Fruit fly (Drosophila melanogaster) whole organism, embryonic: ENCODE measurements around the gene CG14803.

Source experiments
- Asciz ChIP-seq: fragments of 200-800 bp; sonication (Bioruptor generic); optimal IDR thresholded peaks from 2 replicates; lab custom pipeline; 2017; ENCODE audit warnings: missing biosample characterization, mild to moderate bottlenecking, missing genetic modification characterization, missing genetic modification reagents
- Atf6 ChIP-seq: fragments of 200-800 bp; sonication (Bioruptor generic); IDR thresholded peaks from 2 replicates; pipeline ENCODE4 v1.3.6; 2022; ENCODE audit warnings: missing biosample characterization, missing genetic modification characterization
- Awh ChIP-seq: fragments of 200-800 bp; sonication (Bioruptor generic); IDR thresholded peaks from 2 replicates; pipeline ENCODE4, ENCODE4 v1.3.6; 2022; ENCODE audit warnings: missing biosample characterization, missing genetic modification characterization
- B-H1 ChIP-seq: fragments of 200-800 bp; sonication (Bioruptor generic); IDR thresholded peaks from 3 replicates; pipeline ENCODE4 v1.3.6; 2022; ENCODE audit warnings: missing biosample characterization, missing genetic modification characterization
- Bteb2 ChIP-seq: fragments of 200-800 bp; sonication (Bioruptor generic); optimal IDR thresholded peaks from 2 replicates; lab custom pipeline; 2016; ENCODE audit warnings: missing biosample characterization, missing genetic modification characterization
- CG10209 ChIP-seq: fragments of 200-800 bp; sonication (Bioruptor generic); optimal IDR thresholded peaks from 3 replicates; lab custom pipeline; 2017; ENCODE audit warnings: missing biosample characterization, mild to moderate bottlenecking, missing genetic modification characterization, missing genetic modification reagents
- CG10543 ChIP-seq: fragments of 200-800 bp; sonication (Bioruptor generic); optimal IDR thresholded peaks from 3 replicates; lab custom pipeline; 2017; ENCODE audit warnings: missing biosample characterization, mild to moderate bottlenecking, missing genetic modification characterization, moderate library complexity
- CG11695 ChIP-seq: fragments of 200-800 bp; sonication (Bioruptor generic); IDR thresholded peaks from 3 replicates; pipeline ENCODE4 v1.3.6; 2022; ENCODE audit warnings: missing biosample characterization, missing genetic modification characterization
- CG12744 ChIP-seq: fragments of 200-800 bp; sonication (Bioruptor generic); optimal IDR thresholded peaks from 2 replicates; lab custom pipeline; 2016; ENCODE audit warnings: missing biosample characterization, missing genetic modification characterization
- CG12769 ChIP-seq: fragments of 200-800 bp; sonication (Bioruptor generic); optimal IDR thresholded peaks from 2 replicates; lab custom pipeline; 2019; ENCODE audit warnings: missing biosample characterization, mild to moderate bottlenecking, missing genetic modification characterization, moderate library complexity
- CG13296 ChIP-seq: fragments of 200-800 bp; sonication (Bioruptor generic); optimal IDR thresholded peaks from 3 replicates; lab custom pipeline; 2018; ENCODE audit warnings: missing biosample characterization, mild to moderate bottlenecking, missing genetic modification characterization
- CG1647 ChIP-seq: fragments of 200-800 bp; sonication (Bioruptor generic); optimal IDR thresholded peaks from 3 replicates; lab custom pipeline; 2016; ENCODE audit warnings: missing biosample characterization, missing genetic modification characterization
- CG17328 ChIP-seq: fragments of 200-800 bp; sonication (Bioruptor generic); IDR thresholded peaks from 2 replicates; pipeline ENCODE4 v1.3.6; 2022; ENCODE audit warnings: missing biosample characterization, missing genetic modification characterization
- CG2120 ChIP-seq: fragments of 200-800 bp; sonication (Bioruptor generic); optimal IDR thresholded peaks from 3 replicates; lab custom pipeline; 2016; ENCODE audit warnings: missing biosample characterization, missing genetic modification characterization
- CG2199 ChIP-seq: fragments of 200-800 bp; sonication (Bioruptor generic); IDR thresholded peaks from 3 replicates; pipeline ENCODE4 v1.3.6; 2022; ENCODE audit warnings: missing biosample characterization, missing genetic modification characterization
- CG2875 ChIP-seq: fragments of 200-800 bp; sonication (Bioruptor generic); optimal IDR thresholded peaks from 2 replicates; lab custom pipeline; 2017; ENCODE audit warnings: missing biosample characterization, mild to moderate bottlenecking, missing genetic modification characterization, missing genetic modification reagents
- CG31441 ChIP-seq: fragments of 200-800 bp; sonication (Bioruptor generic); IDR thresholded peaks from 2 replicates; pipeline ENCODE4 v1.3.6; 2022; ENCODE audit warnings: missing biosample characterization, missing genetic modification characterization
- CG3281 ChIP-seq: fragments of 200-800 bp; sonication (Bioruptor generic); optimal IDR thresholded peaks from 3 replicates; lab custom pipeline; 2017; ENCODE audit warnings: missing biosample characterization, mild to moderate bottlenecking, missing genetic modification characterization
- CG3407 ChIP-seq: fragments of 200-800 bp; sonication (Bioruptor generic); optimal IDR thresholded peaks from 2 replicates; lab custom pipeline; 2018; ENCODE audit warnings: missing biosample characterization, mild to moderate bottlenecking, missing genetic modification characterization
- CG43689 ChIP-seq: fragments of 200-800 bp; sonication (Bioruptor generic); IDR thresholded peaks from 2 replicates; pipeline ENCODE4 v1.3.6; 2022; ENCODE audit warnings: missing biosample characterization, missing genetic modification characterization
- CG6765 ChIP-seq: fragments of 200-800 bp; sonication (Bioruptor generic); optimal IDR thresholded peaks from 3 replicates; lab custom pipeline; 2017; ENCODE audit warnings: missing biosample characterization, mild to moderate bottlenecking, missing genetic modification characterization
- CG6813 ChIP-seq: fragments of 200-800 bp; sonication (Bioruptor generic); optimal IDR thresholded peaks from 2 replicates; lab custom pipeline; 2017; ENCODE audit warnings: missing biosample characterization, missing genetic modification characterization, mild to moderate bottlenecking, moderate library complexity, missing genetic modification reagents
- CG7271 ChIP-seq: fragments of 200-800 bp; sonication (Bioruptor generic); optimal IDR thresholded peaks from 2 replicates; lab custom pipeline; 2018; ENCODE audit warnings: missing biosample characterization, mild to moderate bottlenecking, missing genetic modification characterization, moderate library complexity
- CG7372 ChIP-seq: fragments of 200-800 bp; sonication (Bioruptor generic); IDR thresholded peaks from 2 replicates; pipeline ENCODE4 v1.3.6; 2022; ENCODE audit warnings: missing biosample characterization, missing genetic modification characterization
- CG8089 ChIP-seq: fragments of 200-800 bp; sonication (Bioruptor generic); optimal IDR thresholded peaks from 3 replicates; lab custom pipeline; 2016; ENCODE audit warnings: missing biosample characterization, missing genetic modification characterization
- CG8924 ChIP-seq: fragments of 200-800 bp; optimal IDR thresholded peaks from 3 replicates; lab custom pipeline; 2019; ENCODE audit warnings: missing biosample characterization, mild to moderate bottlenecking, missing genetic modification characterization, moderate library complexity
- CG9727 ChIP-seq: fragments of 200-800 bp; sonication (Bioruptor generic); optimal IDR thresholded peaks from 3 replicates; lab custom pipeline; 2017; ENCODE audit warnings: missing biosample characterization, mild to moderate bottlenecking, missing genetic modification characterization
- CG9932 ChIP-seq: fragments of 200-800 bp; sonication (Bioruptor generic); IDR thresholded peaks from 2 replicates; pipeline ENCODE4 v1.3.6; 2022; ENCODE audit warnings: missing biosample characterization, missing genetic modification characterization
- ERR ChIP-seq: fragments of 200-800 bp; sonication (Bioruptor generic); optimal IDR thresholded peaks from 2 replicates; lab custom pipeline; 2016; ENCODE audit warnings: missing biosample characterization, missing genetic modification characterization
- Fer2 ChIP-seq: fragments of 200-800 bp; sonication (Bioruptor generic); optimal IDR thresholded peaks from 2 replicates; lab custom pipeline; 2018; ENCODE audit warnings: missing biosample characterization, mild to moderate bottlenecking, missing genetic modification characterization, moderate library complexity
- HLH4C ChIP-seq: fragments of 200-800 bp; sonication (Bioruptor generic); IDR thresholded peaks from 3 replicates; pipeline ENCODE4 v1.3.6; 2022; ENCODE audit warnings: missing biosample characterization, missing genetic modification characterization; ENCODE audit not compliant: partially characterized antibody
- Jarid2 ChIP-seq: fragments of 200-800 bp; sonication (Bioruptor generic); optimal IDR thresholded peaks from 3 replicates; lab custom pipeline; 2017; ENCODE audit warnings: mild to moderate bottlenecking, missing biosample characterization, missing genetic modification reagents, missing genetic modification characterization
- NFAT ChIP-seq: fragments of 200-800 bp; sonication (Bioruptor generic); IDR thresholded peaks from 2 replicates; pipeline ENCODE4 v1.3.6; 2022; ENCODE audit warnings: missing biosample characterization, missing genetic modification characterization
- Rfx ChIP-seq: fragments of 200-800 bp; sonication (Bioruptor generic); IDR thresholded peaks from 2 replicates; pipeline ENCODE4 v1.3.6; 2022; ENCODE audit warnings: missing biosample characterization, missing genetic modification characterization
- btn ChIP-seq: fragments of 200-800 bp; sonication (Bioruptor generic); optimal IDR thresholded peaks from 2 replicates; lab custom pipeline; 2016; ENCODE audit warnings: missing biosample characterization, missing genetic modification characterization
- cg ChIP-seq: fragments of 200-800 bp; sonication (Bioruptor generic); optimal IDR thresholded peaks from 3 replicates; lab custom pipeline; 2019; ENCODE audit warnings: missing biosample characterization, mild to moderate bottlenecking, missing genetic modification characterization, moderate library complexity
- dmrt11E ChIP-seq: fragments of 200-800 bp; sonication (Bioruptor generic); optimal IDR thresholded peaks from 3 replicates; lab custom pipeline; 2018; ENCODE audit warnings: missing biosample characterization, mild to moderate bottlenecking, missing genetic modification characterization, moderate library complexity
- fd102C ChIP-seq: fragments of 200-800 bp; sonication (Bioruptor generic); optimal IDR thresholded peaks from 2 replicates; lab custom pipeline; 2018; ENCODE audit warnings: missing biosample characterization, mild to moderate bottlenecking, missing genetic modification characterization, moderate library complexity
- gce ChIP-seq: fragments of 200-800 bp; sonication (Bioruptor generic); IDR thresholded peaks from 3 replicates; pipeline ENCODE4 v1.3.6; 2022; ENCODE audit warnings: missing biosample characterization, missing genetic modification characterization
- lov ChIP-seq, 2 experiments: fragments of 200-800 bp in 1 of 2; fragments of >200 bp in 1 of 2; sonication (Bioruptor generic) in 1 of 2; IDR thresholded peaks in 1 of 2; optimal IDR thresholded peaks in 1 of 2; 2 replicates in 1 of 2; 3 replicates in 1 of 2; pipeline versions ENCODE4 v1.3.6 to Lab custom; 2017 to 2022; ENCODE audit warnings: missing biosample characterization in 1 of 2, missing genetic modification characterization in 1 of 2
- maf-S ChIP-seq: fragments of 200-800 bp; sonication (Bioruptor generic); optimal IDR thresholded peaks from 2 replicates; lab custom pipeline; 2016; ENCODE audit warnings: missing biosample characterization, missing genetic modification characterization
- nau ChIP-seq: fragments of 200-800 bp; sonication (Bioruptor generic); optimal IDR thresholded peaks from 3 replicates; lab custom pipeline; 2017; ENCODE audit warnings: missing biosample characterization, mild to moderate bottlenecking, missing genetic modification characterization, missing genetic modification reagents
- schlank ChIP-seq: fragments of 200-800 bp; sonication (Bioruptor generic); optimal IDR thresholded peaks from 2 replicates; lab custom pipeline; 2018; ENCODE audit warnings: missing biosample characterization, mild to moderate bottlenecking, missing genetic modification characterization
- sob ChIP-seq: fragments of 200-800 bp; sonication (Bioruptor generic); IDR thresholded peaks from 2 replicates; pipeline ENCODE4 v1.3.6; 2022; ENCODE audit warnings: missing biosample characterization, missing genetic modification characterization
- tll ChIP-seq, 2 experiments: fragments of 200-800 bp in 1 of 2; fragments of >200 bp in 1 of 2; sonication (Bioruptor generic) in 1 of 2; optimal IDR thresholded peaks; 2 replicates each; lab custom pipeline; 2017 to 2019; ENCODE audit warnings: missing biosample characterization in 2 of 2, missing genetic modification characterization in 2 of 2, mild to moderate bottlenecking in 1 of 2, moderate library complexity in 1 of 2
- tup ChIP-seq: fragments of 200-800 bp; sonication (Bioruptor generic); optimal IDR thresholded peaks from 2 replicates; lab custom pipeline; 2016; ENCODE audit warnings: missing biosample characterization, mild to moderate bottlenecking, missing genetic modification characterization, moderate library complexity
- unpg ChIP-seq: fragments of 200-800 bp; sonication (Bioruptor generic); optimal IDR thresholded peaks from 3 replicates; lab custom pipeline; 2018; ENCODE audit warnings: missing biosample characterization, mild to moderate bottlenecking, missing genetic modification characterization, moderate library complexity
- vvl ChIP-seq: fragments of 200-800 bp; sonication (Bioruptor generic); IDR thresholded peaks from 2 replicates; pipeline ENCODE4 v1.3.6; 2022; ENCODE audit warnings: missing biosample characterization, missing genetic modification characterization
- z ChIP-seq: fragments of 200-800 bp; sonication (Bioruptor generic); IDR thresholded peaks from 3 replicates; pipeline ENCODE4 v1.3.6; 2022; ENCODE audit warnings: missing biosample characterization, missing genetic modification characterization

CG14803 gene

dm6 chrX:1845413-1845951 is 23.2 kb upstream of the CG14803 start (continued):
- TF ChIP-seq CG2875 (GFP tag; lab: Kevin White, UChicago) (peak; percentile 53), nau (peak; percentile 62), tup (GFP tag; lab: Kevin White, UChicago) (no peak), CG10209 (GFP tag; lab: Kevin White, UChicago) (peak; percentile 61), sob (GFP tag; lab: Robert Waterston, UW) (peak; percentile 46; the same call in 1 of the 2 replicates), CG9932 (GFP tag; lab: Robert Waterston, UW) (peak; percentile 35; the same call in 1 of the 2 replicates), Fer2 (peak; percentile 3), maf-S (GFP tag; lab: Kevin White, UChicago) (peak; percentile 41), CG31441 (GFP tag; lab: Robert Waterston, UW) (no peak), CG1647 (GFP tag; lab: Kevin White, UChicago) (no peak), vvl (GFP tag; lab: Robert Waterston, UW) (peak; percentile 35), gce (GFP tag; lab: Robert Waterston, UW) (no peak), z (GFP tag; lab: Robert Waterston, UW) (0 out of 3 replicates have a peak, but pooled peaks have one; percentile 21), HLH4C (GFP tag; lab: Robert Waterston, UW) (no peak), CG2199 (no peak), CG7271 (tag; lab: Kevin White, UChicago) (peak; percentile 30), CG12769 (tag; lab: Kevin White, UChicago) (peak; percentile 74), CG12744 (GFP tag; lab: Kevin White, UChicago) (peak; percentile 62), CG2120 (peak; percentile 78), CG6813 (peak; percentile 66), Jarid2 (GFP tag; lab: Kevin White, UChicago) (peak; percentile 16), CG3407 (GFP tag; lab: Kevin White, UChicago) (peak; percentile 42), CG8089 (peak; percentile 61), CG3281 (GFP tag; lab: Kevin White, UChicago) (peak; percentile 55), schlank (peak; percentile 72), unpg (GFP tag; lab: Kevin White, UChicago) (peak; percentile 32), Atf6 (GFP tag; lab: Robert Waterston, UW) (peak; percentile 41; the same call in 1 of the 2 replicates), B-H1 (peak; percentile 31; the same call in 1 of the 3 replicates), CG9727 (peak; percentile 53), CG11695 (GFP tag; lab: Robert Waterston, UW) (peak; percentile 65; the same call in 1 of the 3 replicates), CG8924 (no peak), CG13296 (GFP tag; lab: Kevin White, UChicago) (peak; percentile 65), ERR (peak; percentile 11), Bteb2 (GFP tag; lab: Kevin White, UChicago) (peak; percentile 22), CG6765 (peak; percentile 13), CG43689 (GFP tag; lab: Robert Waterston, UW) (peak; percentile 44; the same call in 1 of the 2 replicates), Rfx (GFP tag; lab: Robert Waterston, UW) (peak; percentile 72; the same call in 1 of the 2 replicates), CG7372 (GFP tag; lab: Robert Waterston, UW) (no peak), dmrt11E (tag; lab: Kevin White, UChicago) (peak; percentile 23), CG17328 (GFP tag; lab: Robert Waterston, UW) (peak; percentile 56; the same call in 1 of the 2 replicates), Awh (GFP tag; lab: Robert Waterston, UW) (peak; percentile 70), Asciz (GFP tag; lab: Kevin White, UChicago) (peak; percentile 55), NFAT (GFP tag; lab: Robert Waterston, UW) (0 out of 2 replicates have a peak, but pooled peaks have one; percentile 54), fd102C (GFP tag; lab: Kevin White, UChicago) (peak; percentile 58), btn (GFP tag; lab: Kevin White, UChicago) (peak; percentile 18), lov (optimal IDR thresholded peaks at IDR 0.05; lab: Kevin White, UChicago) (no peak), lov (GFP tag; IDR thresholded peaks at IDR 0.05; lab: Robert Waterston, UW) (no peak), CG10543 (GFP tag; lab: Kevin White, UChicago) (peak; percentile 80), tll (GFP tag; optimal IDR thresholded peaks at IDR 0.05; lab: Kevin White, UChicago) (no peak), cg (GFP tag; lab: Kevin White, UChicago) (no peak)
